Worm (Caenorhabditis elegans) whole organism, L3 larva: ENCODE results near the gene F13E9.11.

Source experiments
- aly-2 ChIP-seq: fragments of 150-350 bp; optimal IDR thresholded peaks from 2 replicates; lab custom pipeline; 2014; ENCODE audit warnings: missing biosample characterization, missing genetic modification characterization
- ama-1 ChIP-seq: fragments of 150-350 bp; optimal IDR thresholded peaks from 2 replicates; lab custom pipeline; 2018
- egl-5 ChIP-seq: fragments of 150-350 bp; optimal IDR thresholded peaks from 2 replicates; lab custom pipeline; 2017; ENCODE audit warnings: missing biosample characterization, missing genetic modification reagents, missing genetic modification characterization, inconsistent platforms
- elt-3 ChIP-seq, 3 experiments: fragments of 150-350 bp in 1 of 3; sonication (generic microtip) in 2 of 3; optimal IDR thresholded peaks; 2 replicates in 2 of 3; 4 replicates in 1 of 3; lab custom pipeline; 2014 to 2017; ENCODE audit warnings: missing biosample characterization in 3 of 3, missing genetic modification characterization in 3 of 3
- eor-1 ChIP-seq, 2 experiments: fragments of 150-350 bp; optimal IDR thresholded peaks; 2 replicates each; lab custom pipeline; 2014 to 2018; ENCODE audit warnings: missing biosample characterization in 2 of 2, missing genetic modification characterization in 2 of 2
- fos-1 ChIP-seq: fragments of 150-350 bp; optimal IDR thresholded peaks from 2 replicates; lab custom pipeline; 2014; ENCODE audit warnings: missing biosample characterization, missing genetic modification characterization
- jun-1 ChIP-seq: fragments of 150-350 bp; optimal IDR thresholded peaks from 2 replicates; lab custom pipeline; 2014; ENCODE audit warnings: missing biosample characterization, missing genetic modification reagents, missing genetic modification characterization
- lin-39 ChIP-seq: fragments of 150-350 bp; optimal IDR thresholded peaks from 2 replicates; lab custom pipeline; 2018; ENCODE audit warnings: missing biosample characterization, missing genetic modification reagents, missing genetic modification characterization
- mdl-1 ChIP-seq: fragments of 150-350 bp; optimal IDR thresholded peaks from 2 replicates; lab custom pipeline; 2014; ENCODE audit warnings: missing biosample characterization, missing genetic modification characterization
- nhr-11 ChIP-seq: fragments of 150-350 bp; optimal IDR thresholded peaks from 2 replicates; lab custom pipeline; 2014; ENCODE audit warnings: missing biosample characterization, missing genetic modification characterization
- nhr-23 ChIP-seq: fragments of 150-350 bp; optimal IDR thresholded peaks from 2 replicates; lab custom pipeline; 2014; ENCODE audit warnings: missing biosample characterization, missing genetic modification reagents, missing genetic modification characterization

DNA sequence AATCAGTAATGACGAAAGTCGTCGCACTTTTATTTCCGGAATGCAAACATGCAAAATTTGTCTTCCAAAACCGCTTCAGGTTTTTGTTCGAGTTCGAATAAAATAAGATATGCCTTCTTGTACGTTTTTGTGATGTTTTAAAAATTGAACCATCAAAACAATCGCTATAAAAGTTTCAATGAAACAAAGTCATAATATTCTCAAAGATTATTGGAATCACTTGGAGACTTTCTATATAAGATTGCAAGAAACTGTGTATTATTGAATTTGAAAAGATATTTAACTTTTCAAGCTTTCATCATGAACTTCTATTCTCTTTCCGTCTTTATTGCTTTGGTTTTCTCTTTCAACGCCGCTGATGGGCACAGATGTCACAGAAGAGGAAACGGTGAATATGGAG, 7.9 kb upstream of the F13E9.11 start, which contains the start of gene fipr-14:
- TF ChIP-seq mdl-1 (tag; lab: Kevin White, UChicago), result no peak
- TF ChIP-seq elt-3 (tag; optimal IDR thresholded peaks at IDR 0.05; lab: Kevin White, UChicago), result no peak
- no peak for TF ChIP-seq lin-39 (tag; lab: Kevin White, UChicago)
- TF ChIP-seq aly-2, result no peak
- no peak for TF ChIP-seq egl-5 (tag; lab: Kevin White, UChicago)
- no peak for TF ChIP-seq fos-1 (tag; lab: Kevin White, UChicago)
- no peak for TF ChIP-seq ama-1
- TF ChIP-seq eor-1 (tag; optimal IDR thresholded peaks at IDR 0.05; lab: Kevin White, UChicago), result no peak
- no peak for TF ChIP-seq nhr-11 (tag; lab: Kevin White, UChicago)
- TF ChIP-seq jun-1 (tag; lab: Kevin White, UChicago), result no peak
- no peak for TF ChIP-seq nhr-23 (tag; lab: Kevin White, UChicago)
